Worm (Caenorhabditis elegans): ENCODE results near the gene nphp-4.

nphp-4 gene

DNA sequence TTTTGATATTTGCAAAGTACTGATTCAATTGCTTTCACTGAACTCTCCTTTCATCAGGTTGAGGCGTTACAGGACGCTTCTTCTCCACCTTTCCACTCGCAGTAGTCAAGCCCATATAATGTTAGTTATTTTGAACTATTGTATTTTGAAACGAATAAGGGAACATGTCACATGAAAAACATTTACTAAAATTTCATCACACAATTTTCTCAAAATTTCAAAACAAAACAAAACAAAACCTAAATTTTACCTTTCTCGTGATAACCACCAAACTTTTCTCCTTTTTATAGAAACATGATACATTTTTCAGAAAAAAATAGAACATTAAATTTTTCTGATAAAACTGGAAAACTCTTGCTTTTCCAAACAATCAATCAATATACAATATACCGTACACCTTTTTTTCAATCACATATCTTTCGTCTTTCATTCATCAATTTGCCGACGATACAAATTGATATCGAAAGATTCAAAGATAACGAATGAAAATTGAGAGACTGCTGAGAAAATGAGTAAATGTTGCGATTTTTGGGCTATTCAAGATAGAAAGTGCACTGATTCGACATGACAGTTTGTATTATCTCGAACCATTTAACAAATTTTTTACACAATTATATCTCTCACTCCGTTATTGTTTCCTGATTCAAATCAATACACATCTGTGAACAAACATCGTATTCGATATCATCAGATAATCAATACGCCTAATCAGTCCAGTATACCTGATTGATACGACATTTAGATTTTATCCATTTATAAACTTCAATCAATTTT, 42.3 kb downstream of the nphp-4 start (continued):
- TF ChIP-seq gei-8 (GFP tag; optimal IDR thresholded peaks at IDR 0.05) (no peak), set-16 (GFP tag; IDR thresholded peaks at IDR 0.05) (no peak), dmd-8 (GFP tag; IDR thresholded peaks at IDR 0.05) (no peak), snpc-1.2 (GFP tag; IDR thresholded peaks at IDR 0.05) (no peak), dve-1 (tag; optimal IDR thresholded peaks at IDR 0.05; ENCODE audit: insufficient read depth) (peak; percentile 51), ZK337.2 (GFP tag; IDR thresholded peaks at IDR 0.05) (no peak), nhr-48 (tag; optimal IDR thresholded peaks at IDR 0.05) (peak; percentile 83), cey-2 (tag; optimal IDR thresholded peaks at IDR 0.05; ENCODE audit: borderline replicate concordance, insufficient read depth) (no peak), mdl-1 (tag; optimal IDR thresholded peaks at IDR 0.05) (peak in 1 of 2 experiments; percentile 18), lin-39 (tag; optimal IDR thresholded peaks at IDR 0.05) (no peak), pqm-1 (tag; optimal IDR thresholded peaks at IDR 0.05) (no peak), dpl-1 (GFP tag; optimal IDR thresholded peaks at IDR 0.05) (no peak), hlh-30 (tag; optimal IDR thresholded peaks at IDR 0.05; ENCODE audit: insufficient read depth) (no peak)

DNA sequence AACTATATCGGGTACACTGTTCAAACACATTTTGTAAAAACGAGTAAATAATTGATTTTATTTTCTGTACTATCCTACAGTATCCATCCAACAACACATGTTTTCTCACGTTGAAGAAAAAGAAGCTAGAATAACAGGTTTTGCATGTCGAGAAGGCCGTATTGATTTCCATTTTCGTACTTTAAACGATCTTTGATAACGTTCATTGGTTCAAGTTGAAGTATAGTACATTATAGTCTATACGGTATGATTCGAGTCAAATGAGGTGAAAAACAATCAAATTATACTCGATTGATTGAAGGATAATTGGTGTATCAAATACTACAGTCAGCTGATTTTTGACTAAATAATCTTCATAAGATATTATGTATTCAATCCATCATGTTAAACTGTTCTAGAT, 43.0 kb downstream of the nphp-4 start:
- TF ChIP-seq tra-1 (GFP tag; IDR thresholded peaks at IDR 0.05) (no peak), snpc-1.2 (GFP tag; IDR thresholded peaks at IDR 0.05) (no peak), F26F4.8 (GFP tag; conservative IDR thresholded peaks at IDR 0.05) (no peak), mxl-3 (GFP tag; optimal IDR thresholded peaks at IDR 0.05) (no peak), zip-2 (tag; optimal IDR thresholded peaks at IDR 0.05) (no peak), ZK337.2 (GFP tag; IDR thresholded peaks at IDR 0.05) (no peak), jun-1 (tag; optimal IDR thresholded peaks at IDR 0.05) (no peak), daf-12 (tag; optimal IDR thresholded peaks at IDR 0.05) (no peak), hlh-30 (tag; optimal IDR thresholded peaks at IDR 0.05; ENCODE audit: insufficient read depth) (no peak), Y105C5A.15 (GFP tag; IDR thresholded peaks at IDR 0.05) (no peak), dmd-8 (GFP tag; IDR thresholded peaks at IDR 0.05) (no peak), snpc-4 (tag; optimal IDR thresholded peaks at IDR 0.05) (no peak), mdl-1 (tag; optimal IDR thresholded peaks at IDR 0.05) (peak in 1 of 2 experiments; percentile 17), pha-4 (GFP tag; IDR thresholded peaks at IDR 0.05) (no peak), pha-4 (tag; optimal IDR thresholded peaks at IDR 0.05) (no peak), zag-1 (tag; optimal IDR thresholded peaks at IDR 0.05) (no peak), lir-3 (tag; optimal IDR thresholded peaks at IDR 0.05) (no peak), T20F7.1 (GFP tag; optimal IDR thresholded peaks at IDR 0.05) (peak; percentile 24), Y75B8A.6 (GFP tag; IDR thresholded peaks at IDR 0.05) (no peak), dve-1 (tag; optimal IDR thresholded peaks at IDR 0.05; ENCODE audit: insufficient read depth) (peak; percentile 1), dpl-1 (GFP tag; optimal IDR thresholded peaks at IDR 0.05) (no peak), rbr-2 (tag; optimal IDR thresholded peaks at IDR 0.05) (no peak), hlh-11 (tag; optimal IDR thresholded peaks at IDR 0.05) (peak; percentile 20), spr-1 (tag; optimal IDR thresholded peaks at IDR 0.05) (no peak), madf-9 (GFP tag; conservative IDR thresholded peaks at IDR 0.05) (no peak), sdz-12 (GFP tag; optimal IDR thresholded peaks at IDR 0.05) (no peak), nhr-28 (tag; optimal IDR thresholded peaks at IDR 0.05) (peak; percentile 28), nhr-76 (tag; optimal IDR thresholded peaks at IDR 0.05) (no peak), duxl-1 (tag; optimal IDR thresholded peaks at IDR 0.05; ENCODE audit: poor library complexity) (no peak), Y48G9A.11 (GFP tag; IDR thresholded peaks at IDR 0.05) (no peak), lsy-2 (tag; optimal IDR thresholded peaks at IDR 0.05) (peak in 1 of 2 experiments; percentile 34), lin-38 (GFP tag; IDR thresholded peaks at IDR 0.05) (no peak), ZK546.5 (tag; optimal IDR thresholded peaks at IDR 0.05) (no peak), F44E2.7 (GFP tag; IDR thresholded peaks at IDR 0.05) (no peak), tag-97 (GFP tag; IDR thresholded peaks at IDR 0.05) (no peak), nhr-42 (GFP tag; IDR thresholded peaks at IDR 0.05) (no peak), zfp-3 (GFP tag; conservative IDR thresholded peaks at IDR 0.05) (no peak), lin-13 (GFP tag; optimal IDR thresholded peaks at IDR 0.05) (no peak), nhr-41 (GFP tag; IDR thresholded peaks at IDR 0.05) (no peak), spr-3 (GFP tag; optimal IDR thresholded peaks at IDR 0.05) (no peak), nhr-48 (tag; optimal IDR thresholded peaks at IDR 0.05) (peak; percentile 56), F49E8.2 (tag; optimal IDR thresholded peaks at IDR 0.05; ENCODE audit: borderline replicate concordance) (no peak)
